Worm (Caenorhabditis elegans) whole organism, L1 larva: ENCODE measurements around the gene msrp-4.
A peak's percentile ranks its signal among the peaks of the same experiment; 100 is the strongest.
"Not testable (repeated sequence)": the region's sequence is repeated elsewhere in the genome, so short reads cannot be mapped to it uniquely, and the experiment has no call there.

Experiments used
- C16A3.4 ChIP-seq: fragments of 150-350 bp; optimal IDR thresholded peaks from 2 replicates; lab custom pipeline; 2014; ENCODE audit warnings: missing biosample characterization, missing genetic modification characterization
- C34B4.2 ChIP-seq: sonication (generic microtip); optimal IDR thresholded peaks from 2 replicates; lab custom pipeline; 2017; ENCODE audit warnings: mild to moderate bottlenecking, missing genetic modification characterization, missing compliant biosample characterization
- F16B12.6 ChIP-seq: fragments of 150-350 bp; optimal IDR thresholded peaks from 2 replicates; lab custom pipeline; 2014; ENCODE audit warnings: missing biosample characterization, missing genetic modification characterization
- Y116A8C.19 ChIP-seq: sonication (generic microtip); optimal IDR thresholded peaks from 2 replicates; lab custom pipeline; 2016; ENCODE audit warnings: missing compliant biosample characterization, missing genetic modification characterization, borderline replicate concordance
- aha-1 ChIP-seq: fragments of 150-350 bp; optimal IDR thresholded peaks from 2 replicates; lab custom pipeline; 2014; ENCODE audit warnings: missing biosample characterization, missing genetic modification characterization
- alr-1 ChIP-seq: fragments of 200-800 bp; sonication (Bioruptor generic); optimal IDR thresholded peaks from 2 replicates; lab custom pipeline; 2018; ENCODE audit warnings: borderline replicate concordance, mild to moderate bottlenecking, missing genetic modification characterization, missing compliant biosample characterization
- ceh-63 ChIP-seq: fragments of 200-800 bp; sonication (Bioruptor generic); optimal IDR thresholded peaks from 2 replicates; lab custom pipeline; 2018; ENCODE audit warnings: mild to moderate bottlenecking, missing genetic modification characterization, missing compliant biosample characterization
- ces-1 ChIP-seq: fragments of 150-350 bp; optimal IDR thresholded peaks from 2 replicates; lab custom pipeline; 2014; ENCODE audit warnings: missing biosample characterization, missing genetic modification reagents, missing genetic modification characterization
- dpl-1 ChIP-seq, 3 experiments: fragments of 150-350 bp in 2 of 3; sonication (generic microtip) in 1 of 3; optimal IDR thresholded peaks; 2 replicates each; lab custom pipeline; 2014 to 2017; ENCODE audit warnings: missing biosample characterization in 3 of 3, missing genetic modification characterization in 3 of 3, missing genetic modification reagents in 3 of 3
- efl-1 ChIP-seq, 4 experiments: fragments of 150-350 bp; optimal IDR thresholded peaks in 3 of 4; peaks in 1 of 4; 1 replicate in 1 of 4; 2 replicates in 3 of 4; lab custom pipeline; 2014; ENCODE audit warnings: missing biosample characterization in 2 of 4, missing genetic modification characterization in 2 of 4, missing genetic modification reagents in 2 of 4
- efl-3 ChIP-seq: fragments of 200-800 bp; sonication (Bioruptor generic); optimal IDR thresholded peaks from 2 replicates; lab custom pipeline; 2018; ENCODE audit warnings: mild to moderate bottlenecking, missing genetic modification characterization, missing compliant biosample characterization
- egl-27 ChIP-seq, 2 experiments: fragments of 150-350 bp in 1 of 2; sonication (generic microtip); optimal IDR thresholded peaks; 3 replicates each; lab custom pipeline; 2017 to 2018; ENCODE audit warnings: missing biosample characterization in 2 of 2, missing genetic modification characterization in 2 of 2, missing genetic modification reagents in 2 of 2
- ets-5 ChIP-seq: fragments of 200-800 bp; sonication (Bioruptor generic); IDR thresholded peaks from 2 replicates; pipeline ENCODE4 v1.3.6; 2022; ENCODE audit warnings: missing genetic modification characterization, missing compliant biosample characterization
- fkh-8 ChIP-seq: sonication (generic microtip); optimal IDR thresholded peaks from 2 replicates; lab custom pipeline; 2016; ENCODE audit warnings: mild to moderate bottlenecking, missing genetic modification characterization, missing compliant biosample characterization
- grh-1 ChIP-seq: fragments of 200-800 bp; sonication (Bioruptor generic); IDR thresholded peaks from 2 replicates; pipeline ENCODE4 v1.3.6; 2022; ENCODE audit warnings: missing genetic modification reagents, missing genetic modification characterization, missing compliant biosample characterization
- hlh-17 ChIP-seq: fragments of 200-800 bp; sonication (Bioruptor generic); optimal IDR thresholded peaks from 2 replicates; lab custom pipeline; 2018; ENCODE audit warnings: missing genetic modification characterization, mild to moderate bottlenecking, missing compliant biosample characterization, moderate library complexity, borderline replicate concordance
- irx-1 ChIP-seq: sonication (generic microtip); optimal IDR thresholded peaks from 2 replicates; lab custom pipeline; 2016; ENCODE audit warnings: missing genetic modification characterization, missing compliant biosample characterization
- isw-1 ChIP-seq: fragments of 200-800 bp; sonication (Bioruptor generic); IDR thresholded peaks from 2 replicates; pipeline ENCODE4 v1.3.6; 2022; ENCODE audit warnings: missing genetic modification characterization, missing compliant biosample characterization
- lin-15B ChIP-seq: fragments of 150-350 bp; sonication (generic microtip); optimal IDR thresholded peaks from 3 replicates; lab custom pipeline; 2014; ENCODE audit warnings: missing biosample characterization, missing genetic modification characterization
- lin-39 ChIP-seq: fragments of 150-350 bp; optimal IDR thresholded peaks from 2 replicates; lab custom pipeline; 2014; ENCODE audit warnings: missing biosample characterization, missing genetic modification reagents, missing genetic modification characterization
- lir-3 ChIP-seq: sonication (generic microtip); optimal IDR thresholded peaks from 2 replicates; lab custom pipeline; 2016; ENCODE audit warnings: mild to moderate bottlenecking, missing genetic modification characterization, moderate library complexity, missing compliant biosample characterization; ENCODE audit not compliant: poor library complexity
- nhr-19 ChIP-seq: fragments of 200-800 bp; sonication (Bioruptor generic); conservative IDR thresholded peaks from 2 replicates; pipeline ENCODE4 v1.3.6; 2022; ENCODE audit warnings: missing genetic modification characterization, missing compliant biosample characterization
- nhr-20 ChIP-seq: sonication (generic microtip); optimal IDR thresholded peaks from 2 replicates; lab custom pipeline; 2016; ENCODE audit warnings: mild to moderate bottlenecking, missing genetic modification characterization, missing compliant biosample characterization
- nhr-237 ChIP-seq: fragments of 150-350 bp; optimal IDR thresholded peaks from 2 replicates; lab custom pipeline; 2014; ENCODE audit warnings: missing biosample characterization, missing genetic modification characterization
- nhr-76 ChIP-seq: sonication (generic microtip); optimal IDR thresholded peaks from 2 replicates; lab custom pipeline; 2017; ENCODE audit warnings: missing biosample characterization, missing genetic modification characterization
- nhr-77 ChIP-seq: fragments of 150-350 bp; optimal IDR thresholded peaks from 2 replicates; lab custom pipeline; 2014; ENCODE audit warnings: missing biosample characterization, missing genetic modification characterization
- nhr-84 ChIP-seq: sonication (generic microtip); optimal IDR thresholded peaks from 2 replicates; lab custom pipeline; 2017; ENCODE audit warnings: missing biosample characterization, missing genetic modification characterization
- pag-3 ChIP-seq: sonication (generic microtip); optimal IDR thresholded peaks from 2 replicates; lab custom pipeline; 2017; ENCODE audit warnings: missing genetic modification characterization, mild to moderate bottlenecking, missing compliant biosample characterization, antibody characterized with exemption, borderline replicate concordance; ENCODE audit not compliant: insufficient read depth
- pqm-1 ChIP-seq: sonication (generic microtip); optimal IDR thresholded peaks from 3 replicates; lab custom pipeline; 2017; ENCODE audit warnings: missing biosample characterization, missing genetic modification characterization
- rnt-1 ChIP-seq: sonication (generic microtip); optimal IDR thresholded peaks from 2 replicates; lab custom pipeline; 2016; ENCODE audit warnings: mild to moderate bottlenecking, missing genetic modification characterization, moderate library complexity, missing compliant biosample characterization
- skn-1 ChIP-seq: fragments of 150-350 bp; optimal IDR thresholded peaks from 2 replicates; lab custom pipeline; 2014; ENCODE audit warnings: missing biosample characterization, missing genetic modification characterization
- snpc-4 ChIP-seq: fragments of 150-350 bp; optimal IDR thresholded peaks from 2 replicates; lab custom pipeline; 2014; ENCODE audit warnings: missing biosample characterization, missing genetic modification characterization
- snu-23 ChIP-seq: sonication (generic microtip); optimal IDR thresholded peaks from 2 replicates; lab custom pipeline; 2016; ENCODE audit warnings: missing genetic modification characterization, missing compliant biosample characterization
- sox-4 ChIP-seq: sonication (generic microtip); optimal IDR thresholded peaks from 2 replicates; lab custom pipeline; 2016; ENCODE audit warnings: missing genetic modification characterization, missing compliant biosample characterization
- sptf-1 ChIP-seq: fragments of 150-350 bp; optimal IDR thresholded peaks from 2 replicates; lab custom pipeline; 2014; ENCODE audit warnings: missing biosample characterization, missing genetic modification characterization
- sup-37 ChIP-seq: fragments of 200-800 bp; sonication (Bioruptor generic); optimal IDR thresholded peaks from 2 replicates; lab custom pipeline; 2018; ENCODE audit warnings: mild to moderate bottlenecking, missing genetic modification characterization, missing compliant biosample characterization
- swsn-7 ChIP-seq: sonication (generic microtip); optimal IDR thresholded peaks from 2 replicates; lab custom pipeline; 2016; ENCODE audit warnings: missing genetic modification characterization, missing compliant biosample characterization
- tbx-2 ChIP-seq: sonication (generic microtip); optimal IDR thresholded peaks from 2 replicates; lab custom pipeline; 2016; ENCODE audit warnings: missing genetic modification characterization, missing compliant biosample characterization
- unc-130 ChIP-seq: fragments of 150-350 bp; optimal IDR thresholded peaks from 2 replicates; lab custom pipeline; 2017; ENCODE audit warnings: missing biosample characterization, missing genetic modification characterization, inconsistent platforms
- unc-30 ChIP-seq: sonication (generic microtip); optimal IDR thresholded peaks from 2 replicates; lab custom pipeline; 2017; ENCODE audit warnings: missing biosample characterization, missing genetic modification characterization
- unc-98 ChIP-seq: fragments of 200-800 bp; sonication (Bioruptor generic); IDR thresholded peaks from 2 replicates; pipeline ENCODE4 v1.3.6; 2022; ENCODE audit warnings: missing genetic modification characterization, missing compliant biosample characterization
- xbp-1 ChIP-seq: sonication (generic microtip); optimal IDR thresholded peaks from 2 replicates; lab custom pipeline; 2016; ENCODE audit warnings: missing genetic modification characterization, missing compliant biosample characterization
- zip-4 ChIP-seq: fragments of 200-800 bp; sonication (Bioruptor generic); optimal IDR thresholded peaks from 2 replicates; lab custom pipeline; 2018; ENCODE audit warnings: mild to moderate bottlenecking, missing genetic modification characterization, moderate library complexity, missing compliant biosample characterization
- ztf-4 ChIP-seq: fragments of 150-350 bp; optimal IDR thresholded peaks from 2 replicates; lab custom pipeline; 2014; ENCODE audit warnings: missing biosample characterization, missing genetic modification characterization

msrp-4 gene

ce11 chrII:822730-823129 lies at the start of gene msrp-4:
Gene msrp-4 (minus strand): TSS chrII:822830.
- not testable (repeated sequence) for TF ChIP-seq nhr-19 (GFP tag; lab: Robert Waterston, UW); C16A3.4 (tag; lab: Kevin White, UChicago); nhr-77 (tag; lab: Kevin White, UChicago)
- TF ChIP-seq, all 84 proteins: peak for 0; not testable (repeated sequence) for 84

DNA sequence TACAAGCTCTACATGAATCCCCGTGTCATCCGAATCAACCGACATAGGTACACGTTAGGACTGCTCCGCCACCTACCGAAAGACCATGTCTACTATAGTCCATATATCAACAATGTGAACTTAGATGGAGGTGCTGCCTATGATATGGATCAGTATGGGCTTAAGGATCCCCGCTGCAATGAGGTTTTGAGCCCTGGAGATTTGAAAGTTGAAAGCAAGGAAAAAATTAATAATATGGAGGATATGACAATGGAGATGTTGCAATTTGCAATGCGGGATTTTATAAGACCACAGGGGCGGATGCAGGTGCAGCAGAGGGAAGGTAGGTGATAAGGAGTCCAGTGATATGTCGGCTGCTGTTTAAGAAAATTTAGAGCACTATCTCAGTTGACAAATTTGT lies 46.7 kb upstream of the msrp-4 start:
- no peak for TF ChIP-seq efl-1 (optimal IDR thresholded peaks at IDR 0.05; lab: Kevin White, UChicago)
- TF ChIP-seq efl-1 (GFP tag; optimal IDR thresholded peaks at IDR 0.05 in 1 of 2; lab: Kevin White, UChicago) = peak in 1 of 2 experiments; percentile 3
- no peak for TF ChIP-seq nhr-84
- TF ChIP-seq, all 84 proteins: peak for 1

DNA sequence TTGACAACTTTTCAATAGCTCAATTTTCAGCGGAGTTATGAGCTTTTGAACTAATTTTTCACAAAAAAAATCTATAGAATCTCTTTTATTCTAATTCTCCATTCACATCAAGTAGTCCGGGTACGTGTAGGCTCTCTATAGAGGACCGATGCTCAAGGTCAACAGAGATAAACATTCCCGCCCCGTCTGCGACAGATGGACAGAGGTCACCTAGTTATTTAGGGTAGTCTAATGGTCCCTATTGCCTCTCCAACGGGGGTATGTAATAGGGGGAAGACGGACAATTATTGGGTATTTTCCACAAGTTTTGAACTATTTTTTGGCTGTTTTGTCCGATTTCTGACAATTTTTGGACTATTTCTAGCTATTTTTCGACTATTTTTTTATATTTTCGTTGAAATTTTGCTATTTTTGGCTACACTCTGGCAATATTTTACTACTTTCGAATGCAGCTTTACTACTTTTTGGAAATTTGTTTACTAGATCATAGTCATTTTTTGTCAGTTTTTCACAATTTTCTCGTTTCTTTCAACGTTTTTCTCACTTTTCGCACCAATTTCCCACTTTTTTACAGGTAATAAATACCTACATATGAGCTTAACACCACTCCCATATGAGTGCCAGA lies 45.7 kb upstream of the msrp-4 start, which contains the start of gene fbxc-51:
Gene fbxc-51, plus strand, starts transcription at position 575 of the 625 bp plus-strand sequence.
- TF ChIP-seq unc-98 (GFP tag; lab: Robert Waterston, UW) (no peak), lin-15B (no peak), ztf-4 (no peak), unc-130 (no peak), rnt-1 (tag; lab: Kevin White, UChicago) (no peak), dpl-1 (GFP tag; optimal IDR thresholded peaks at IDR 0.05; lab: Kevin White, UChicago) (no peak)

DNA sequence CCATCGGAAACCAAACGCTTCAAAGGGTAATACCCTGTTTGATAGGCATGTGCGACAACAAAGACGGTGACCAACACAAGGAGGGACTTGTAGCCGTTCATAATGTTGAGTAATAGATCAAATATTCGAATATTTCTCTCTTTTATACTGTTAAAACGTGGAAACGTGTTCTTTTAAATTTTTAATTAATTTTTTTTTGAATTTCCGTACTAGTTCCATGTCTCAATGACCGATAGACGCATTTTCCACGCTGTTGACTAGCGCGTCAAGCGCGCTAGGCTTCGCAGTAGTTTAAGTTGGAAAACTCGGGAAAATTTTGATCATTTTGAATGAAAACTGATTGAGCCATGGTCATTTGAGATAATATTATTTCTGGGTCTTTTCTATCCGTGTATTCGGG lies 44.2 kb upstream of the msrp-4 start, which contains the start of gene Y46B2A.3:
Gene Y46B2A.3, minus strand, starts transcription at position 101 of the 400 bp plus-strand sequence.
- TF ChIP-seq nhr-237 (tag; lab: Kevin White, UChicago) = no peak
- TF ChIP-seq tbx-2 (tag; lab: Kevin White, UChicago) = no peak
- TF ChIP-seq ztf-4 = no peak
- TF ChIP-seq hlh-17 (GFP tag; lab: Kevin White, UChicago) = no peak
- no peak for TF ChIP-seq grh-1
- TF ChIP-seq alr-1 (tag; lab: Kevin White, UChicago) = no peak
- TF ChIP-seq swsn-7 (tag; lab: Kevin White, UChicago) = no peak
- TF ChIP-seq efl-3 (GFP tag; lab: Kevin White, UChicago) = no peak
- no peak for TF ChIP-seq pqm-1 (tag; lab: Kevin White, UChicago)
- no peak for TF ChIP-seq sox-4 (tag; lab: Kevin White, UChicago)
- TF ChIP-seq xbp-1 = no peak
- no peak for TF ChIP-seq snpc-4 (tag; lab: Kevin White, UChicago)
- no peak for TF ChIP-seq Y116A8C.19 (tag; lab: Kevin White, UChicago)
- TF ChIP-seq egl-27 (tag; optimal IDR thresholded peaks at IDR 0.05; lab: Kevin White, UChicago) = no peak

DNA sequence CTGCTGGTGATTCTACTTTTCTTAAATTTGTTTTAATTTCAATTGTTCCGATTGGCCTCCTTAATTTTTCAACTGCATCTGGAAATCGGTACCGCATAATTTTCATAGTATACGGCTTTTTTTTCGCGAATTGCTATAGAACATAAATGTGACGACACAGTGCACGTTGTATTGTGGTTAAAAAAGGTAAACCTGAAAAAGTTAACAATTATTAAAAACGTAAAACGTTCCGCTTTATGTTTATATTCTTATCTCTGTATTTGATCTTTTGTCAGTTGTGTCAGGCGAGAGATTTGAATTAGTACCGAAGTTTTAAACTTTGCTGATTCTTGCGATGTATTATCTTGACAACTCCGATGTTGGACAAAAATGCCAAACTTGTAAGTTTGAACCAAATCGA lies 38.9 kb upstream of the msrp-4 start, which contains the start of gene Y46B2A.4:
Gene Y46B2A.4, plus strand, starts transcription at position 301 of the 400 bp plus-strand sequence.
- TF ChIP-seq irx-1 (tag; lab: Kevin White, UChicago) = no peak
- no peak for TF ChIP-seq fkh-8 (tag; lab: Kevin White, UChicago)
- no peak for TF ChIP-seq ets-5 (GFP tag; lab: Robert Waterston, UW)
- no peak for TF ChIP-seq pag-3
- TF ChIP-seq sup-37 (GFP tag; lab: Kevin White, UChicago) = no peak
- TF ChIP-seq zip-4 (GFP tag; lab: Kevin White, UChicago) = no peak
- TF ChIP-seq unc-30 (tag; lab: Kevin White, UChicago) = no peak
- no peak for TF ChIP-seq ceh-63 (GFP tag; lab: Kevin White, UChicago)
- no peak for TF ChIP-seq nhr-76 (tag; lab: Kevin White, UChicago)
- TF ChIP-seq C34B4.2 (tag; lab: Kevin White, UChicago) = no peak
- no peak for TF ChIP-seq snu-23
- TF ChIP-seq skn-1 (tag; lab: Kevin White, UChicago) = no peak
- no peak for TF ChIP-seq F16B12.6 (tag; lab: Kevin White, UChicago)
- TF ChIP-seq lin-39 (tag; lab: Kevin White, UChicago) = no peak
- no peak for TF ChIP-seq nhr-20 (tag; lab: Kevin White, UChicago)
- no peak for TF ChIP-seq sptf-1 (tag; lab: Kevin White, UChicago)
- no peak for TF ChIP-seq lir-3 (tag; lab: Kevin White, UChicago)
- TF ChIP-seq aha-1 (tag; lab: Kevin White, UChicago) = no peak
- no peak for TF ChIP-seq isw-1 (GFP tag; lab: Robert Waterston, UW)
- TF ChIP-seq ces-1 (GFP tag; lab: Kevin White, UChicago) = no peak
